Worm (Caenorhabditis elegans): ENCODE data around the gene cubn-1.

The cubn-1 gene

DNA sequence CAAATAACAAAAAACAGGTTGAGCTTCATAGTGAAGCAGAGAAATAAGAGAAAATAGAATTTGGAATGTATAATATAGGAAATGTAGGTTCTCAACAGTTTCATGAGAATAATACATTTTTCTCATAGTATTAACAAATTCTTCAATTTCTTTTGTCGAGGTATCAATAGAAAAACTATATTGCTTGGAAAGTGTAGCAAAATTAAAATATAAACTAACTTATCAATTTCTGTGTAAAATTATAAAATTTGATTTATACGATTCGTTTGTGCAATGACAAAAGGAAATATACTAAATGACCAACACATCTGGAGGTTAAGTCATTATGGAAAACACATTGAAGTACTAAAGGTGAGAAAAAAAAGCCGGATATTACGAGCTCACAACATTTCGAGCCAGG lies 50.5 kb downstream of the cubn-1 start, which contains the start of gene W05B10.3:
TSS of gene W05B10.3 (minus strand) at position 101 of the 400 bp plus-strand sequence.
- no peak for TF ChIP-seq unc-62 (GFP tag; optimal IDR thresholded peaks at IDR 0.05)
- TF ChIP-seq tlp-1 (tag; optimal IDR thresholded peaks at IDR 0.05): no peak
- TF ChIP-seq vab-15 (tag; optimal IDR thresholded peaks at IDR 0.05): no peak
- no peak for TF ChIP-seq ceh-82 (tag; optimal IDR thresholded peaks at IDR 0.05)
- TF ChIP-seq mdl-1 (tag; optimal IDR thresholded peaks at IDR 0.05): no peak
- no peak for TF ChIP-seq ztf-11 (tag; optimal IDR thresholded peaks at IDR 0.05)
- no peak for TF ChIP-seq mep-1 (tag; optimal IDR thresholded peaks at IDR 0.05)
- no peak for TF ChIP-seq rnt-1 (tag; optimal IDR thresholded peaks at IDR 0.05)

DNA sequence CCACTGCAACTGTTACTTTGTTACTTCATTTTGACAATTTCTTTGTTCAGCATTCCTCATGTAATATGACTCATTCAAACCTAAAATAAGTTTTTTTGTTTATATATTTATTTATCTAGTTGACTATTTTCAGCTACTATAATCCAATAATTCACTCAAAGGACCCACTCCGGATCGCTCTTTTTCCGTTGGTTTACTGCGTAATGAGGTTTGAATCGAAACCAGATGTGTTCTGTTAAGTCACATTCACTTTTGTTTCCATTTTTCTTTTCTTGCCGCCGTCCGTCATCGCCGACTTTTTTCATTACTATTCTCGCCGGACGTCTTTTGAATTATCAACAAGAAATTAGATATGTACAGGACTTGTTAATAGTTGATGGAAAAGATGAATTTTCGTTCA lies 52.3 kb downstream of the cubn-1 start:
- TF ChIP-seq xbp-1 (tag; optimal IDR thresholded peaks at IDR 0.05): no peak
- TF ChIP-seq blmp-1 (tag; optimal IDR thresholded peaks at IDR 0.05): peak; percentile 21
- peak; percentile 90 for TF ChIP-seq dsc-1 (tag; optimal IDR thresholded peaks at IDR 0.05)
- peak; percentile 60 for TF ChIP-seq fkh-4 (tag; optimal IDR thresholded peaks at IDR 0.05; ENCODE audit: borderline replicate concordance)
- no peak for TF ChIP-seq elt-2 (tag; optimal IDR thresholded peaks at IDR 0.05)

DNA sequence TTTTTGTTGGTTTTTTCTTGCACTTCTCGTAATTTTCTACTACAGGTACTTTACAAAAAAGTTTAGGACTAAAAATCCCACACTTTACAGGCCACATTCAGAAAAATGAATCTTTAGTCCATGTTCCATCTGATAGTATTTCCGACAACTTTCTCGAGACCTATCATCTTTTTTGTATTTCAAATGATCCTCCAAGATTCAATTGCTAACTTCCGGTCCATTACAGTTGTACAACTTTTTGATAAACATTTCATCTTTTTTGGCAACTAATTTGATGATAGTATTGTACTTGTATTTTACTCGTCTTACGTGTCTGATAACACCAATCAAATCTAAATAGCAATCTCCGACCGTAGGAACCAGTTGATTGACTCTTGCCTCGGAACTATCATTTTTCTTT lies 56.3 kb downstream of the cubn-1 start:
- no peak for TF ChIP-seq F16B12.6 (tag; optimal IDR thresholded peaks at IDR 0.05)
- no peak for TF ChIP-seq mab-9 (GFP tag; IDR thresholded peaks at IDR 0.05)
- peak; percentile 35 for TF ChIP-seq blmp-1 (tag; optimal IDR thresholded peaks at IDR 0.05)
- TF ChIP-seq nhr-85 (tag): peak; percentile 65
- no peak for TF ChIP-seq nhr-90 (tag; optimal IDR thresholded peaks at IDR 0.05; ENCODE audit: poor library complexity)
- peak; percentile 51 for TF ChIP-seq lin-14 (GFP tag; optimal IDR thresholded peaks at IDR 0.05)
- TF ChIP-seq hpl-2 (GFP tag; optimal IDR thresholded peaks at IDR 0.05): no peak
- TF ChIP-seq vab-15 (tag; optimal IDR thresholded peaks at IDR 0.05): no peak
- peak; percentile 25 for TF ChIP-seq nhr-20 (tag; optimal IDR thresholded peaks at IDR 0.05)
- TF ChIP-seq elt-3 (tag; optimal IDR thresholded peaks at IDR 0.05): peak in 3 of 6 experiments; percentile 37 to 57 (median 40)

DNA sequence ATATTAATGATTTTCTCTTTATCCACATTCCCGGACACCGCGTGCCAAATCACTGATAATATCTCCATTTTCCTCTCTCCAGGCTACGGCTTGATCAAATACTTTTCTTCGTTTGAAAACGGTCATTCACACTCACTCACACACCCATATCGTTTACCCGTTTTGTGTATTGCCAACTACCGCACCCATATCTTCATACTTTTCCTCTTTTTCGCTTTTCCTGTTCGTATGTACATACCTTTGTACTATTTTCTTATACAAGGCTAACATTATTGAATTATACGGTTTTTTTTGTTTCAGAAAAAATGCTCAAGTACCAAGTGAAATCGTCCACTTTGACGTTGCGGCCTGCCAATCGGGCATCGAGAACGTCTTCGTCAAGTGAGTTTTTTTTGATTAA lies 56.8 kb downstream of the cubn-1 start, which contains the start of gene W05B10.4:
TSS of gene W05B10.4 (plus strand) at position 301 of the 400 bp plus-strand sequence.
- TF ChIP-seq C34B4.2 (tag; optimal IDR thresholded peaks at IDR 0.05): no peak
- TF ChIP-seq blmp-1 (tag; optimal IDR thresholded peaks at IDR 0.05): peak; percentile 5

DNA sequence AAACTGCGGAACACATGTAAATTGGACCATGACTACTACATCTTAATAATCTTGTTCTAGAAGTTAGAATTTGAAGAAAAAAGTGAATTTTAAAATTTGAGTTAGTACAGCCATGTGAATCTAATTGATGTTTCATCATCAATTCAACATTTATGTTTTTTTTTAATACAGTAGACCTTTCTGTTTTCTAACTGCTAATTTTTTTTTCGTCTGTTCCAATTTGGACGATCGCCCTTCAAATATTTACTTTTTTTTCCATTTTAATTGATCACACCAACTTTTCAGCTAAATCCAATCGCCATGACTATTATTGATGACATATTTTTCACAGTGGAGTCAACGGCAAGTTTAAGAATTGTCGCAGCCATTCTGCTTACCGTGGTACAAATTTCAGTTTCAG lies 59.5 kb downstream of the cubn-1 start, which contains the start of gene srx-116:
TSS of gene srx-116 (plus strand) at position 301 of the 400 bp plus-strand sequence.
- TF ChIP-seq fkh-8 (tag; optimal IDR thresholded peaks at IDR 0.05): no peak
- no peak for TF ChIP-seq unc-30 (tag; optimal IDR thresholded peaks at IDR 0.05)
- TF ChIP-seq nhr-28 (tag; optimal IDR thresholded peaks at IDR 0.05): no peak
- no peak for TF ChIP-seq ceh-63 (GFP tag; optimal IDR thresholded peaks at IDR 0.05)
- TF ChIP-seq ceh-82 (tag; optimal IDR thresholded peaks at IDR 0.05): no peak
- TF ChIP-seq isw-1 (GFP tag; IDR thresholded peaks at IDR 0.05): no peak
- no peak for TF ChIP-seq C04F5.9 (tag; optimal IDR thresholded peaks at IDR 0.05)
- TF ChIP-seq ceh-88 (GFP tag; IDR thresholded peaks at IDR 0.05): no peak
- TF ChIP-seq nhr-90 (tag; optimal IDR thresholded peaks at IDR 0.05; ENCODE audit: poor library complexity): no peak
- no peak for TF ChIP-seq lin-15B (tag; optimal IDR thresholded peaks at IDR 0.05)

DNA sequence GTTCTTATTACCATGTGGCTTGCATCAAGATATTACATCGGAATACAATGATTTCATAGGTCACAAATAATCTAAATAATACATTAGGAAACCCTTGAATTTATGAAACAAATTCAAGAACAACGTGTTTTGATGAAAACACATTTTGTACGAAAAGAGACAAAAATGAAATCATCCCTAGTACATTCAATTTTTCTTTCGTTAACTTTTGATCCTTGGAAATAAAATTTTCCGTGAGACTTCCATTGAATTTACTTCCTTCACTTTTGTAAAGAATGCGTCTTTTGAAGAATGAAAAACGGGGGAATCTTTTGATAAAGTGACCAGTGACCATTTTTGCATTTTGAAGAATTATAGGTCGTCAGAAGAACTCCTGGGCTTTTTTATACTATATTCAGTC lies 62.6 kb downstream of the cubn-1 start:
- TF ChIP-seq zag-1 (tag; optimal IDR thresholded peaks at IDR 0.05): no peak
- peak; percentile 2 for TF ChIP-seq lin-14 (GFP tag; optimal IDR thresholded peaks at IDR 0.05)
- TF ChIP-seq fkh-10 (GFP tag; optimal IDR thresholded peaks at IDR 0.05): peak; percentile 83
- no peak for TF ChIP-seq nhr-85 (tag)
